Worm (Caenorhabditis elegans) whole organism, L1 larva: Measurements from ENCODE around the gene F11E6.4.

Source experiments
- ceh-82 ChIP-seq, 3 experiments: fragments of 150-350 bp in 1 of 3; sonication (generic microtip) in 2 of 3; optimal IDR thresholded peaks; 2 replicates each; lab custom pipeline; 2014 to 2017; ENCODE audit warnings: missing biosample characterization in 3 of 3, missing genetic modification characterization in 3 of 3
- elt-2 ChIP-seq: sonication (generic microtip); optimal IDR thresholded peaks from 2 replicates; lab custom pipeline; 2016; ENCODE audit warnings: missing genetic modification characterization, mild to moderate bottlenecking, inconsistent platforms, missing compliant biosample characterization, missing genetic modification reagents
- lin-15B ChIP-seq: fragments of 150-350 bp; sonication (generic microtip); optimal IDR thresholded peaks from 3 replicates; lab custom pipeline; 2014; ENCODE audit warnings: missing biosample characterization, missing genetic modification characterization
- snpc-4 ChIP-seq: fragments of 150-350 bp; optimal IDR thresholded peaks from 2 replicates; lab custom pipeline; 2014; ENCODE audit warnings: missing biosample characterization, missing genetic modification characterization

DNA sequence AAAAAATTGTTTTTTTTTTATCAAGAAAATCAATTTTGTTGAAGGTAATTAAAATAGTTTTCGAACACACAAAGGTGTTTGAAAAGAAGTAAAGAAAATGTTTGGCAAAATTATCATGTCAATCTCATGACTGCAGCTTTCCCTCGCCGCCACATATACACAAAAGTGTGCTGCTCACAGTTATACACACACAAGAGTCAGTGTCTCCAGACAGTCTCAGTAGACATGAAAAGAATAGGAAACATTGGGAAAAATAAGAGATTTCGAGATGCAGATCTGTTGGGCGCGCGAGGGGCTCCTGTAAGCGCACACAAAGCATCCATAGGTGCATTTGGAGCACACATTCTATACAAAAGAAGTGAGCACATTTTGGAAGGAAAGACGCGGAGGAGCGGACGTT, 21.8 kb downstream of the F11E6.4 start:
- TF ChIP-seq snpc-4 (no peak), elt-2 (no peak), lin-15B (tag; lab: Kevin White, UChicago) (no peak), ceh-82 (tag; optimal IDR thresholded peaks at IDR 0.05; lab: Kevin White, UChicago) (no peak)
